Worm (Caenorhabditis elegans) whole organism, early embryonic: ENCODE data around the gene dpf-5.

Source experiments
- ama-1 ChIP-seq: fragments of 150-350 bp; optimal IDR thresholded peaks from 2 replicates; lab custom pipeline; 2014
- sea-1 ChIP-seq: fragments of 200-800 bp; sonication (Bioruptor generic); conservative IDR thresholded peaks from 2 replicates; pipeline ENCODE4 v1.3.6; 2022; ENCODE audit warnings: missing genetic modification characterization, missing compliant biosample characterization

DNA sequence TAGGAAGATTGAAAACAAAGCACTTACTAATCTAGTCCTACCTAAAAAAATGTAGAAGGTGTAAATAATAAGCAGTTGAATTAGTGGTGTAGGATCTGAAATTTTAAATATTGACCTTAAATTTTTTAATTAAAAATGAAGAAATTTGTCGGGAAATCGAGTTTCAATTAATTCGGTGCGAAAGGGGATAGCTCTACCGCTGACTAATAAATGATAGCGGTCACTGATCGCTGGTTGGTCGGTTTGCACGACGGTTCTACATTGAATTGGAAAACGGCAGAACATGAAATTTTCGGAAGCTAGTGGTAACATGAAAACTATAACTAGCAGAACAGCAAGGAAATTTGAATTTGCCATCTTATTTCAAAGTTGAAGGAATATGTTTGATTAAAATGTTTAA, 26.3 kb downstream of the dpf-5 start, which contains the start of gene set-15:
- TF ChIP-seq ama-1 (lab: Kevin White, UChicago) (no peak), sea-1 (GFP tag; lab: Robert Waterston, UW) (no peak)
